Worm (Caenorhabditis elegans) whole organism, young adult: ENCODE data around the gene F58F12.1.
A peak's percentile ranks its signal among the peaks of the same experiment; 100 is the strongest.

Source experiments
- C17E4.6 ChIP-seq: fragments of 200-800 bp; sonication (Bioruptor generic); IDR thresholded peaks from 2 replicates; pipeline ENCODE4 v1.3.6; 2022; ENCODE audit warnings: missing genetic modification reagents, missing genetic modification characterization, missing compliant biosample characterization
- F22D6.2 ChIP-seq: sonication (generic microtip); optimal IDR thresholded peaks from 2 replicates; lab custom pipeline; 2016; ENCODE audit warnings: mild to moderate bottlenecking, missing genetic modification characterization, missing compliant biosample characterization
- F49E8.2 ChIP-seq: sonication (generic microtip); optimal IDR thresholded peaks from 3 replicates; lab custom pipeline; 2017; ENCODE audit warnings: missing genetic modification characterization, mild to moderate bottlenecking, missing compliant biosample characterization, antibody characterized with exemption, moderate library complexity; ENCODE audit not compliant: insufficient read depth
- K11D2.4 ChIP-seq: fragments of 200-800 bp; sonication (Bioruptor generic); IDR thresholded peaks from 2 replicates; pipeline ENCODE4 v1.3.6; 2022; ENCODE audit warnings: missing genetic modification reagents, missing genetic modification characterization, missing compliant biosample characterization
- T07F8.4 ChIP-seq: sonication (generic microtip); optimal IDR thresholded peaks from 2 replicates; lab custom pipeline; 2016; ENCODE audit warnings: mild to moderate bottlenecking, missing genetic modification characterization, moderate library complexity, missing compliant biosample characterization
- Y53G8AR.9 ChIP-seq: fragments of 200-800 bp; sonication (Bioruptor generic); conservative IDR thresholded peaks from 2 replicates; pipeline ENCODE4 v1.3.6; 2022; ENCODE audit warnings: missing genetic modification reagents, missing genetic modification characterization, missing compliant biosample characterization
- Y56A3A.18 ChIP-seq: fragments of 200-800 bp; sonication (Bioruptor generic); IDR thresholded peaks from 2 replicates; pipeline ENCODE4 v1.3.6; 2022; ENCODE audit warnings: missing genetic modification reagents, missing genetic modification characterization, missing compliant biosample characterization
- akir-1 ChIP-seq: fragments of 200-800 bp; sonication (Bioruptor generic); optimal IDR thresholded peaks from 2 replicates; lab custom pipeline; 2018; ENCODE audit warnings: mild to moderate bottlenecking, missing genetic modification characterization, moderate library complexity, missing compliant biosample characterization
- atf-7 ChIP-seq: sonication (generic microtip); optimal IDR thresholded peaks from 2 replicates; lab custom pipeline; 2017; ENCODE audit warnings: mild to moderate bottlenecking, missing genetic modification characterization, missing compliant biosample characterization
- attf-6 ChIP-seq: fragments of 200-800 bp; sonication (Bioruptor generic); IDR thresholded peaks from 2 replicates; pipeline ENCODE4 v1.3.6; 2022; ENCODE audit warnings: missing genetic modification reagents, missing genetic modification characterization, missing compliant biosample characterization
- bed-1 ChIP-seq: fragments of 200-800 bp; sonication (Bioruptor generic); IDR thresholded peaks from 2 replicates; pipeline ENCODE4 v1.3.6; 2022; ENCODE audit warnings: missing genetic modification reagents, missing genetic modification characterization, missing compliant biosample characterization
- ccch-3 ChIP-seq: fragments of 200-800 bp; sonication (Bioruptor generic); optimal IDR thresholded peaks from 2 replicates; lab custom pipeline; 2018; ENCODE audit warnings: mild to moderate bottlenecking, missing genetic modification characterization, missing compliant biosample characterization
- ceh-27 ChIP-seq: fragments of 200-800 bp; sonication (Bioruptor generic); optimal IDR thresholded peaks from 2 replicates; lab custom pipeline; 2018; ENCODE audit warnings: mild to moderate bottlenecking, missing genetic modification characterization, moderate library complexity, missing compliant biosample characterization
- dox-1 ChIP-seq: fragments of 200-800 bp; sonication (Bioruptor generic); IDR thresholded peaks from 2 replicates; pipeline ENCODE4 v1.3.6; 2022; ENCODE audit warnings: missing genetic modification reagents, missing genetic modification characterization, missing compliant biosample characterization
- dpff-1 ChIP-seq: sonication (generic microtip); optimal IDR thresholded peaks from 2 replicates; lab custom pipeline; 2017; ENCODE audit warnings: mild to moderate bottlenecking, missing genetic modification characterization, missing compliant biosample characterization
- egl-18 ChIP-seq: fragments of 200-800 bp; sonication (Bioruptor generic); IDR thresholded peaks from 2 replicates; pipeline ENCODE4 v1.3.6; 2022; ENCODE audit warnings: missing genetic modification reagents, missing genetic modification characterization, missing compliant biosample characterization
- ekl-4 ChIP-seq: fragments of 200-800 bp; sonication (Bioruptor generic); IDR thresholded peaks from 2 replicates; pipeline ENCODE4 v1.3.6; 2022; ENCODE audit warnings: missing genetic modification reagents, missing genetic modification characterization, missing compliant biosample characterization
- hlh-12 ChIP-seq: sonication (generic microtip); optimal IDR thresholded peaks from 2 replicates; lab custom pipeline; 2016; ENCODE audit warnings: missing genetic modification characterization, missing compliant biosample characterization
- hmg-20 ChIP-seq: fragments of 200-800 bp; sonication (Bioruptor generic); IDR thresholded peaks from 2 replicates; pipeline ENCODE4 v1.3.6; 2022; ENCODE audit warnings: missing genetic modification reagents, missing genetic modification characterization, missing compliant biosample characterization
- hrde-1 ChIP-seq: sonication (generic microtip); optimal IDR thresholded peaks from 2 replicates; lab custom pipeline; 2016; ENCODE audit warnings: missing genetic modification characterization, mild to moderate bottlenecking, missing compliant biosample characterization, moderate library complexity, missing genotype, missing genetic modification reagents, borderline replicate concordance
- hsf-1 ChIP-seq: fragments of 200-800 bp; sonication (Bioruptor generic); IDR thresholded peaks from 2 replicates; pipeline ENCODE4 v1.3.6; 2022; ENCODE audit warnings: missing genetic modification reagents, missing genetic modification characterization, missing compliant biosample characterization
- let-607 ChIP-seq, 2 experiments: fragments of 200-800 bp in 1 of 2; sonication (Bioruptor generic) in 1 of 2; sonication (generic microtip) in 1 of 2; optimal IDR thresholded peaks; 2 replicates each; lab custom pipeline; 2016 to 2018; ENCODE audit warnings: mild to moderate bottlenecking in 2 of 2, missing compliant biosample characterization in 2 of 2, missing genetic modification characterization in 2 of 2, moderate library complexity in 2 of 2, missing genotype in 1 of 2
- lin-40 ChIP-seq: sonication (generic microtip); optimal IDR thresholded peaks from 2 replicates; lab custom pipeline; 2016; ENCODE audit warnings: missing genetic modification characterization, mild to moderate bottlenecking, missing compliant biosample characterization, missing genotype, missing genetic modification reagents
- lin-54 ChIP-seq: fragments of 200-800 bp; sonication (Bioruptor generic); optimal IDR thresholded peaks from 2 replicates; lab custom pipeline; 2018; ENCODE audit warnings: mild to moderate bottlenecking, missing genetic modification characterization, missing compliant biosample characterization
- lsy-27 ChIP-seq: sonication (generic microtip); optimal IDR thresholded peaks from 2 replicates; lab custom pipeline; 2017; ENCODE audit warnings: missing genetic modification characterization, mild to moderate bottlenecking, missing compliant biosample characterization, antibody characterized with exemption, missing genotype, borderline replicate concordance; ENCODE audit not compliant: insufficient read depth
- madf-3 ChIP-seq: fragments of 200-800 bp; sonication (Bioruptor generic); IDR thresholded peaks from 2 replicates; pipeline ENCODE4 v1.3.6; 2022; ENCODE audit warnings: missing genetic modification reagents, missing genetic modification characterization, missing compliant biosample characterization
- mcd-1 ChIP-seq: fragments of 200-800 bp; sonication (Bioruptor generic); IDR thresholded peaks from 2 replicates; pipeline ENCODE4 v1.3.6; 2022; ENCODE audit warnings: missing genetic modification reagents, missing genetic modification characterization, missing compliant biosample characterization
- nhr-120 ChIP-seq: fragments of 200-800 bp; sonication (Bioruptor generic); IDR thresholded peaks from 2 replicates; pipeline ENCODE4 v1.3.6; 2022; ENCODE audit warnings: missing genetic modification characterization, missing compliant biosample characterization
- nhr-179 ChIP-seq: sonication (generic microtip); optimal IDR thresholded peaks from 2 replicates; lab custom pipeline; 2016; ENCODE audit warnings: mild to moderate bottlenecking, missing genetic modification characterization, missing compliant biosample characterization
- pha-4 ChIP-seq: fragments of 150-350 bp; sonication (generic microtip); optimal IDR thresholded peaks from 2 replicates; lab custom pipeline; 2014; ENCODE audit warnings: missing biosample characterization, missing genetic modification reagents, missing genetic modification characterization
- rcor-1 ChIP-seq: fragments of 200-800 bp; sonication (Bioruptor generic); IDR thresholded peaks from 2 replicates; pipeline ENCODE4 v1.3.6; 2022; ENCODE audit warnings: missing genetic modification reagents, missing genetic modification characterization, missing compliant biosample characterization
- rec-8 ChIP-seq, 2 experiments: sonication (generic microtip); optimal IDR thresholded peaks; 2 replicates each; lab custom pipeline; 2016; ENCODE audit warnings: mild to moderate bottlenecking in 2 of 2, missing genetic modification characterization in 2 of 2, missing genetic modification reagents in 2 of 2, missing genotype in 2 of 2, missing biosample characterization in 1 of 2, missing compliant biosample characterization in 1 of 2, moderate library complexity in 1 of 2
- rpc-1 ChIP-seq, 2 experiments: fragments of 150-350 bp in 1 of 2; sonication (generic microtip) in 1 of 2; optimal IDR thresholded peaks; 2 replicates each; lab custom pipeline; 2014 to 2018; ENCODE audit warnings: missing biosample characterization in 1 of 2, missing genetic modification characterization in 1 of 2, missing genetic modification reagents in 1 of 2, missing genotype in 1 of 2
- sdz-38 ChIP-seq: sonication (generic microtip); optimal IDR thresholded peaks from 2 replicates; lab custom pipeline; 2016; ENCODE audit warnings: missing genotype, missing genetic modification characterization, missing compliant biosample characterization
- sea-2 ChIP-seq: fragments of 200-800 bp; sonication (Bioruptor generic); IDR thresholded peaks from 2 replicates; pipeline ENCODE4 v1.3.6; 2022; ENCODE audit warnings: missing genetic modification characterization, missing compliant biosample characterization
- snpc-1.1 ChIP-seq: sonication (generic microtip); optimal IDR thresholded peaks from 2 replicates; lab custom pipeline; 2017; ENCODE audit warnings: missing genetic modification characterization, mild to moderate bottlenecking, missing compliant biosample characterization, antibody characterized with exemption, moderate library complexity, missing genotype, missing genetic modification reagents; ENCODE audit not compliant: insufficient read depth
- snpc-3.4 ChIP-seq: sonication (generic microtip); optimal IDR thresholded peaks from 2 replicates; lab custom pipeline; 2017; ENCODE audit warnings: missing genetic modification characterization, mild to moderate bottlenecking, missing compliant biosample characterization, antibody characterized with exemption, moderate library complexity, missing genotype, missing genetic modification reagents
- snpc-4 ChIP-seq, 5 experiments: fragments of 150-350 bp in 1 of 5; sonication (generic microtip) in 4 of 5; optimal IDR thresholded peaks; 2 replicates each; lab custom pipeline; 2014 to 2018; ENCODE audit warnings: missing genetic modification characterization in 5 of 5, missing biosample characterization in 3 of 5, antibody characterized with exemption in 2 of 5, mild to moderate bottlenecking in 2 of 5, missing compliant biosample characterization in 2 of 5, missing genotype in 2 of 5, moderate library complexity in 2 of 5, missing genetic modification reagents in 1 of 5
- sptf-2 ChIP-seq: fragments of 200-800 bp; sonication (Bioruptor generic); optimal IDR thresholded peaks from 2 replicates; lab custom pipeline; 2018; ENCODE audit warnings: mild to moderate bottlenecking, missing genetic modification characterization, missing compliant biosample characterization
- tbx-9 ChIP-seq: sonication (generic microtip); optimal IDR thresholded peaks from 2 replicates; lab custom pipeline; 2016; ENCODE audit warnings: borderline replicate concordance, missing genetic modification characterization, inconsistent platforms, missing compliant biosample characterization
- unc-62 ChIP-seq: fragments of 150-350 bp; optimal IDR thresholded peaks from 2 replicates; lab custom pipeline; 2014; ENCODE audit warnings: missing biosample characterization, missing genetic modification reagents, missing genetic modification characterization
- zfh-2 ChIP-seq: fragments of 200-800 bp; sonication (Bioruptor generic); conservative IDR thresholded peaks from 2 replicates; pipeline ENCODE4 v1.3.6; 2022; ENCODE audit warnings: missing genetic modification reagents, missing genetic modification characterization, missing compliant biosample characterization
- ztf-18 ChIP-seq: sonication (generic microtip); optimal IDR thresholded peaks from 2 replicates; lab custom pipeline; 2016; ENCODE audit warnings: missing genotype, mild to moderate bottlenecking, missing genetic modification characterization, missing compliant biosample characterization
- ztf-28 ChIP-seq: fragments of 200-800 bp; sonication (Bioruptor generic); IDR thresholded peaks from 2 replicates; pipeline ENCODE4 v1.3.6; 2022; ENCODE audit warnings: missing genetic modification reagents, missing genetic modification characterization, missing compliant biosample characterization
- ztf-3 ChIP-seq: fragments of 200-800 bp; sonication (Bioruptor generic); optimal IDR thresholded peaks from 2 replicates; lab custom pipeline; 2018; ENCODE audit warnings: mild to moderate bottlenecking, missing genetic modification characterization, missing compliant biosample characterization

F58F12.1 gene

ce11 chrII:6346551-6347079, 36.8 kb upstream of the F58F12.1 start (continued):
- TF ChIP-seq nhr-179 (tag; lab: Kevin White, UChicago) (no peak), F49E8.2 (tag; lab: Kevin White, UChicago) (no peak), Y53G8AR.9 (GFP tag; lab: Robert Waterston, UW) (peak; percentile 97), K11D2.4 (peak; percentile 93), let-607 (tag; optimal IDR thresholded peaks at IDR 0.05; lab: Kevin White, UChicago) (peak in 1 of 2 experiments; percentile 10), C17E4.6 (GFP tag; lab: Robert Waterston, UW) (no peak), sptf-2 (GFP tag; lab: Kevin White, UChicago) (no peak), dox-1 (peak; percentile 68), lin-54 (peak; percentile 57), rpc-1 (optimal IDR thresholded peaks at IDR 0.05; lab: Kevin White, UChicago) (no peak), rpc-1 (tag; optimal IDR thresholded peaks at IDR 0.05; lab: Kevin White, UChicago) (no peak), akir-1 (peak; percentile 52), zfh-2 (GFP tag; lab: Robert Waterston, UW) (no peak), snpc-4 (GFP tag; optimal IDR thresholded peaks at IDR 0.05; lab: Kevin White, UChicago) (no peak), snpc-4 (tag; optimal IDR thresholded peaks at IDR 0.05; lab: Kevin White, UChicago) (peak in 2 of 4 experiments; percentile 10 to 50), F22D6.2 (tag; lab: Kevin White, UChicago) (peak; percentile 39), ztf-28 (GFP tag; lab: Robert Waterston, UW) (no peak), attf-6 (GFP tag; lab: Robert Waterston, UW) (0 out of 2 replicates have a peak, but pooled peaks have one; percentile 53), unc-62 (peak; percentile 55), rec-8 (tag; optimal IDR thresholded peaks at IDR 0.05; lab: Kevin White, UChicago) (peak in 1 of 2 experiments; percentile 10), lsy-27 (tag; lab: Kevin White, UChicago) (no peak), rcor-1 (GFP tag; lab: Robert Waterston, UW) (peak; percentile 43; the same call in 1 of the 2 replicates), dpff-1 (tag; lab: Kevin White, UChicago) (peak; percentile 48), lin-40 (tag; lab: Kevin White, UChicago) (peak; percentile 83), Y56A3A.18 (peak; percentile 83; the same call in 1 of the 2 replicates), ztf-3 (GFP tag; lab: Kevin White, UChicago) (peak; percentile 66), egl-18 (GFP tag; lab: Robert Waterston, UW) (no peak), ekl-4 (GFP tag; lab: Robert Waterston, UW) (peak; percentile 73; the same call in 1 of the 2 replicates), madf-3 (GFP tag; lab: Robert Waterston, UW) (0 out of 2 replicates have a peak, but pooled peaks have one; percentile 38), sdz-38 (tag; lab: Kevin White, UChicago) (no peak), ceh-27 (GFP tag; lab: Kevin White, UChicago) (peak; percentile 22), atf-7 (peak; percentile 90), ztf-18 (tag; lab: Kevin White, UChicago) (peak; percentile 40), snpc-3.4 (tag; lab: Kevin White, UChicago) (no peak), hmg-20 (GFP tag; lab: Robert Waterston, UW) (no peak), tbx-9 (tag; lab: Kevin White, UChicago) (no peak), pha-4 (tag; lab: Kevin White, UChicago) (peak; percentile 46), bed-1 (GFP tag; lab: Robert Waterston, UW) (0 out of 2 replicates have a peak, but pooled peaks have one; percentile 40), hsf-1 (no peak), hlh-12 (no peak), snpc-1.1 (tag; lab: Kevin White, UChicago) (no peak), ccch-3 (GFP tag; lab: Kevin White, UChicago) (no peak), mcd-1 (GFP tag; lab: Robert Waterston, UW) (peak; percentile 57; the same call in 1 of the 2 replicates), hrde-1 (tag; lab: Kevin White, UChicago) (peak; percentile 50), sea-2 (GFP tag; lab: Robert Waterston, UW) (no peak), nhr-120 (GFP tag; lab: Robert Waterston, UW) (no peak), T07F8.4 (tag; lab: Kevin White, UChicago) (no peak)
